Worm (Caenorhabditis elegans) whole organism, young adult: ENCODE results near the gene C39B5.14.

Experiments used
- B0261.1 ChIP-seq: sonication (generic microtip); optimal IDR thresholded peaks from 2 replicates; lab custom pipeline; 2016; ENCODE audit warnings: mild to moderate bottlenecking, missing genetic modification characterization, moderate library complexity, missing compliant biosample characterization
- C06A6.2 ChIP-seq: fragments of 200-800 bp; sonication (Bioruptor generic); conservative IDR thresholded peaks from 2 replicates; pipeline ENCODE4 v1.3.6; 2022; ENCODE audit warnings: missing genetic modification characterization, missing compliant biosample characterization
- D2030.7 ChIP-seq: fragments of 200-800 bp; sonication (Bioruptor generic); IDR thresholded peaks from 2 replicates; pipeline ENCODE4 v1.3.6; 2022; ENCODE audit warnings: missing genetic modification reagents, missing genetic modification characterization, missing compliant biosample characterization
- F22D6.2 ChIP-seq: sonication (generic microtip); optimal IDR thresholded peaks from 2 replicates; lab custom pipeline; 2016; ENCODE audit warnings: mild to moderate bottlenecking, missing genetic modification characterization, missing compliant biosample characterization
- F37B4.10 ChIP-seq: fragments of 200-800 bp; sonication (Bioruptor generic); IDR thresholded peaks from 2 replicates; pipeline ENCODE4 v1.3.6; 2022; ENCODE audit warnings: missing genetic modification characterization, missing compliant biosample characterization
- F39B2.1 ChIP-seq: fragments of 200-800 bp; sonication (Bioruptor generic); IDR thresholded peaks from 2 replicates; pipeline ENCODE4 v1.3.6; 2022; ENCODE audit warnings: missing genetic modification reagents, missing genetic modification characterization, missing compliant biosample characterization
- F55B11.4 ChIP-seq: sonication (generic microtip); optimal IDR thresholded peaks from 2 replicates; lab custom pipeline; 2016; ENCODE audit warnings: missing compliant biosample characterization, missing genetic modification characterization, borderline replicate concordance; ENCODE audit not compliant: insufficient read depth
- K12H6.12 ChIP-seq: fragments of 200-800 bp; sonication (Bioruptor generic); optimal IDR thresholded peaks from 2 replicates; lab custom pipeline; 2018; ENCODE audit warnings: mild to moderate bottlenecking, missing genetic modification characterization, missing compliant biosample characterization
- Y53G8AR.9 ChIP-seq: fragments of 200-800 bp; sonication (Bioruptor generic); conservative IDR thresholded peaks from 2 replicates; pipeline ENCODE4 v1.3.6; 2022; ENCODE audit warnings: missing genetic modification reagents, missing genetic modification characterization, missing compliant biosample characterization
- Y95B8A.8 ChIP-seq: fragments of 200-800 bp; sonication (Bioruptor generic); IDR thresholded peaks from 2 replicates; pipeline ENCODE4 v1.3.6; 2022; ENCODE audit warnings: missing genetic modification reagents, missing genetic modification characterization, missing compliant biosample characterization
- aptf-3 ChIP-seq: fragments of 200-800 bp; sonication (Bioruptor generic); IDR thresholded peaks from 2 replicates; pipeline ENCODE4 v1.3.6; 2022; ENCODE audit warnings: missing genetic modification characterization, missing compliant biosample characterization
- atf-7 ChIP-seq: sonication (generic microtip); optimal IDR thresholded peaks from 2 replicates; lab custom pipeline; 2017; ENCODE audit warnings: mild to moderate bottlenecking, missing genetic modification characterization, missing compliant biosample characterization
- attf-5 ChIP-seq: fragments of 200-800 bp; sonication (Bioruptor generic); optimal IDR thresholded peaks from 2 replicates; lab custom pipeline; 2018; ENCODE audit warnings: mild to moderate bottlenecking, missing genetic modification characterization, missing compliant biosample characterization
- bed-1 ChIP-seq: fragments of 200-800 bp; sonication (Bioruptor generic); IDR thresholded peaks from 2 replicates; pipeline ENCODE4 v1.3.6; 2022; ENCODE audit warnings: missing genetic modification reagents, missing genetic modification characterization, missing compliant biosample characterization
- cebp-2 ChIP-seq: fragments of 200-800 bp; sonication (Bioruptor generic); IDR thresholded peaks from 2 replicates; pipeline ENCODE4 v1.3.6; 2022; ENCODE audit warnings: missing genetic modification characterization, missing compliant biosample characterization
- ceh-58 ChIP-seq: fragments of 200-800 bp; sonication (Bioruptor generic); IDR thresholded peaks from 2 replicates; pipeline ENCODE4 v1.3.6; 2022; ENCODE audit warnings: missing genetic modification characterization, missing compliant biosample characterization
- die-1 ChIP-seq: sonication (generic microtip); optimal IDR thresholded peaks from 2 replicates; lab custom pipeline; 2016; ENCODE audit warnings: missing genotype, mild to moderate bottlenecking, missing genetic modification characterization, missing compliant biosample characterization
- dpff-1 ChIP-seq: sonication (generic microtip); optimal IDR thresholded peaks from 2 replicates; lab custom pipeline; 2017; ENCODE audit warnings: mild to moderate bottlenecking, missing genetic modification characterization, missing compliant biosample characterization
- dpl-1 ChIP-seq: fragments of 150-350 bp; optimal IDR thresholded peaks from 2 replicates; lab custom pipeline; 2014; ENCODE audit warnings: missing biosample characterization, missing genetic modification reagents, missing genetic modification characterization
- efl-1 ChIP-seq: fragments of 150-350 bp; optimal IDR thresholded peaks from 2 replicates; lab custom pipeline; 2014; ENCODE audit warnings: missing biosample characterization, missing genetic modification reagents, missing genetic modification characterization
- egl-44 ChIP-seq: fragments of 200-800 bp; sonication (Bioruptor generic); IDR thresholded peaks from 2 replicates; pipeline ENCODE4 v1.3.6; 2022; ENCODE audit warnings: missing genetic modification reagents, missing genetic modification characterization, missing compliant biosample characterization
- egrh-3 ChIP-seq: fragments of 200-800 bp; sonication (Bioruptor generic); IDR thresholded peaks from 2 replicates; pipeline ENCODE4 v1.3.6; 2022; ENCODE audit warnings: missing genetic modification reagents, missing genetic modification characterization, missing compliant biosample characterization
- hmg-20 ChIP-seq: fragments of 200-800 bp; sonication (Bioruptor generic); IDR thresholded peaks from 2 replicates; pipeline ENCODE4 v1.3.6; 2022; ENCODE audit warnings: missing genetic modification reagents, missing genetic modification characterization, missing compliant biosample characterization
- hrde-1 ChIP-seq: sonication (generic microtip); optimal IDR thresholded peaks from 2 replicates; lab custom pipeline; 2016; ENCODE audit warnings: missing genetic modification characterization, mild to moderate bottlenecking, missing compliant biosample characterization, moderate library complexity, missing genotype, missing genetic modification reagents, borderline replicate concordance
- lin-35 ChIP-seq, 3 experiments: fragments of 150-350 bp in 2 of 3; sonication (generic microtip) in 1 of 3; optimal IDR thresholded peaks; 2 replicates each; lab custom pipeline; 2014 to 2018; ENCODE audit warnings: missing biosample characterization in 3 of 3, missing genetic modification characterization in 3 of 3, missing genetic modification reagents in 3 of 3
- lin-40 ChIP-seq: sonication (generic microtip); optimal IDR thresholded peaks from 2 replicates; lab custom pipeline; 2016; ENCODE audit warnings: missing genetic modification characterization, mild to moderate bottlenecking, missing compliant biosample characterization, missing genotype, missing genetic modification reagents
- lin-54 ChIP-seq: fragments of 200-800 bp; sonication (Bioruptor generic); optimal IDR thresholded peaks from 2 replicates; lab custom pipeline; 2018; ENCODE audit warnings: mild to moderate bottlenecking, missing genetic modification characterization, missing compliant biosample characterization
- madf-10 ChIP-seq: sonication (generic microtip); optimal IDR thresholded peaks from 2 replicates; lab custom pipeline; 2016; ENCODE audit warnings: mild to moderate bottlenecking, missing genetic modification characterization, missing compliant biosample characterization
- mcd-1 ChIP-seq: fragments of 200-800 bp; sonication (Bioruptor generic); IDR thresholded peaks from 2 replicates; pipeline ENCODE4 v1.3.6; 2022; ENCODE audit warnings: missing genetic modification reagents, missing genetic modification characterization, missing compliant biosample characterization
- mxl-1 ChIP-seq: sonication (generic microtip); optimal IDR thresholded peaks from 2 replicates; lab custom pipeline; 2016; ENCODE audit warnings: missing genetic modification characterization, missing compliant biosample characterization
- nhr-120 ChIP-seq: fragments of 200-800 bp; sonication (Bioruptor generic); IDR thresholded peaks from 2 replicates; pipeline ENCODE4 v1.3.6; 2022; ENCODE audit warnings: missing genetic modification characterization, missing compliant biosample characterization
- nhr-179 ChIP-seq: sonication (generic microtip); optimal IDR thresholded peaks from 2 replicates; lab custom pipeline; 2016; ENCODE audit warnings: mild to moderate bottlenecking, missing genetic modification characterization, missing compliant biosample characterization
- nhr-90 ChIP-seq: sonication (generic microtip); optimal IDR thresholded peaks from 2 replicates; lab custom pipeline; 2016; ENCODE audit warnings: missing genotype, mild to moderate bottlenecking, missing genetic modification characterization, missing compliant biosample characterization
- pbrm-1 ChIP-seq: fragments of 200-800 bp; sonication (Bioruptor generic); IDR thresholded peaks from 2 replicates; pipeline ENCODE4 v1.3.6; 2022; ENCODE audit warnings: missing genetic modification reagents, missing genetic modification characterization, missing compliant biosample characterization
- rec-8 ChIP-seq, 2 experiments: sonication (generic microtip); optimal IDR thresholded peaks; 2 replicates each; lab custom pipeline; 2016; ENCODE audit warnings: mild to moderate bottlenecking in 2 of 2, missing genetic modification characterization in 2 of 2, missing genetic modification reagents in 2 of 2, missing genotype in 2 of 2, missing biosample characterization in 1 of 2, missing compliant biosample characterization in 1 of 2, moderate library complexity in 1 of 2
- snpc-1.3 ChIP-seq: sonication (generic microtip); optimal IDR thresholded peaks from 2 replicates; lab custom pipeline; 2017; ENCODE audit warnings: missing genetic modification characterization, mild to moderate bottlenecking, missing compliant biosample characterization, antibody characterized with exemption, moderate library complexity, missing genotype, missing genetic modification reagents; ENCODE audit not compliant: insufficient read depth
- snpc-3.4 ChIP-seq: sonication (generic microtip); optimal IDR thresholded peaks from 2 replicates; lab custom pipeline; 2017; ENCODE audit warnings: missing genetic modification characterization, mild to moderate bottlenecking, missing compliant biosample characterization, antibody characterized with exemption, moderate library complexity, missing genotype, missing genetic modification reagents
- snpc-4 ChIP-seq, 5 experiments: fragments of 150-350 bp in 1 of 5; sonication (generic microtip) in 4 of 5; optimal IDR thresholded peaks; 2 replicates each; lab custom pipeline; 2014 to 2018; ENCODE audit warnings: missing genetic modification characterization in 5 of 5, missing biosample characterization in 3 of 5, antibody characterized with exemption in 2 of 5, mild to moderate bottlenecking in 2 of 5, missing compliant biosample characterization in 2 of 5, missing genotype in 2 of 5, moderate library complexity in 2 of 5, missing genetic modification reagents in 1 of 5
- somi-1 ChIP-seq: fragments of 200-800 bp; sonication (Bioruptor generic); optimal IDR thresholded peaks from 2 replicates; lab custom pipeline; 2018; ENCODE audit warnings: mild to moderate bottlenecking, missing genetic modification characterization, missing compliant biosample characterization
- unc-130 ChIP-seq: sonication (generic microtip); optimal IDR thresholded peaks from 2 replicates; lab custom pipeline; 2016; ENCODE audit warnings: missing genetic modification reagents, missing genetic modification characterization, missing compliant biosample characterization
- unc-62 ChIP-seq: fragments of 150-350 bp; optimal IDR thresholded peaks from 2 replicates; lab custom pipeline; 2014; ENCODE audit warnings: missing biosample characterization, missing genetic modification reagents, missing genetic modification characterization
- zfh-2 ChIP-seq: fragments of 200-800 bp; sonication (Bioruptor generic); conservative IDR thresholded peaks from 2 replicates; pipeline ENCODE4 v1.3.6; 2022; ENCODE audit warnings: missing genetic modification reagents, missing genetic modification characterization, missing compliant biosample characterization
- zim-3 ChIP-seq: sonication (generic microtip); optimal IDR thresholded peaks from 2 replicates; lab custom pipeline; 2017; ENCODE audit warnings: mild to moderate bottlenecking, missing genetic modification characterization, moderate library complexity, missing compliant biosample characterization
- ztf-18 ChIP-seq: sonication (generic microtip); optimal IDR thresholded peaks from 2 replicates; lab custom pipeline; 2016; ENCODE audit warnings: missing genotype, mild to moderate bottlenecking, missing genetic modification characterization, missing compliant biosample characterization
- ztf-22 ChIP-seq: fragments of 200-800 bp; sonication (Bioruptor generic); optimal IDR thresholded peaks from 2 replicates; lab custom pipeline; 2018; ENCODE audit warnings: mild to moderate bottlenecking, missing genetic modification characterization, moderate library complexity, missing compliant biosample characterization
- ztf-3 ChIP-seq: fragments of 200-800 bp; sonication (Bioruptor generic); optimal IDR thresholded peaks from 2 replicates; lab custom pipeline; 2018; ENCODE audit warnings: mild to moderate bottlenecking, missing genetic modification characterization, missing compliant biosample characterization
- ztf-6 ChIP-seq: fragments of 200-800 bp; sonication (Bioruptor generic); IDR thresholded peaks from 2 replicates; pipeline ENCODE4 v1.3.6; 2022; ENCODE audit warnings: missing genetic modification reagents, missing genetic modification characterization, missing compliant biosample characterization

The C39B5.14 gene

DNA sequence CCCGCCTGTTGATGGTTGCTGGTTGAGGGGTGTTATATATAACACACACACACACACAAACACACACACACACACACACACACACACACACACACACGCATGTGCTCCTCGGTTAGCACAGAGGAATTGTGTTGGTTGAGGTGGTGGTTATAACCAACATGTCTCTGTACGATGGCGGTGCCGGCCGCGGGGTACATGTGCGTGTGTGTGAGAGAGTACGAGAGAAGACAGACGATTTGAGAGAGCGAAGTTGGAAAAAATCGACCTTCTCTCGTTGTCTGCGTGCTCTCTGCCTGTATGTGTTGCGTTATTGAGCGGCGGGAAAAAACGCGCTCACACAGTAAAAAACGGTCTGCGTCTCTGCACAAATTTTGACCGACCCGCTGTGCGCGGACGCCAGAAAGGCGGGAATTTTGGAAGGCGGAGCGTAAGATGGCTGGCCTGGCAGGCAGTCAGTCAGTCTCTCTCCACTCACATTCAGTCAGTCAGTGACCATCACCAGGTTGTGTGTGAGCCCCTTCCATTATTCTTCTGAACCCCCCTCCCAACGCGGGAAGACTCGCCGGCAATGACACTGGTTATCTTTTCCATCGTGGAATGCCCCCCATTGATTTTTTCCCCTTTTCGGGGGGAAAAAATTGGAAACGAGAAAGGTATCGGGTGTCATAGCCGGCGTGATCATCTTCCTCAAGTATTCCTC is 39.2 kb upstream of the C39B5.14 start (continued):
- TF ChIP-seq unc-62 (GFP tag; lab: Kevin White, UChicago) (no peak), ztf-18 (tag; lab: Kevin White, UChicago) (peak; percentile 54), bed-1 (GFP tag; lab: Robert Waterston, UW) (no peak), cebp-2 (GFP tag; lab: Robert Waterston, UW) (no peak), Y95B8A.8 (GFP tag; lab: Robert Waterston, UW) (0 out of 2 replicates have a peak, but pooled peaks have one; percentile 31), D2030.7 (GFP tag; lab: Robert Waterston, UW) (peak; percentile 84), egl-44 (GFP tag; lab: Robert Waterston, UW) (peak; percentile 59; the same call in 1 of the 2 replicates), ztf-3 (GFP tag; lab: Kevin White, UChicago) (peak; percentile 85), C06A6.2 (peak; percentile 36), Y53G8AR.9 (GFP tag; lab: Robert Waterston, UW) (no peak), nhr-90 (peak; percentile 79), snpc-3.4 (tag; lab: Kevin White, UChicago) (no peak), egrh-3 (GFP tag; lab: Robert Waterston, UW) (peak; percentile 63), rec-8 (tag; optimal IDR thresholded peaks at IDR 0.05; lab: Kevin White, UChicago) (no peak), zfh-2 (GFP tag; lab: Robert Waterston, UW) (peak; percentile 96), ztf-22 (GFP tag; lab: Kevin White, UChicago) (peak; percentile 63), snpc-1.3 (tag; lab: Kevin White, UChicago) (no peak), mcd-1 (GFP tag; lab: Robert Waterston, UW) (peak; percentile 61), hmg-20 (GFP tag; lab: Robert Waterston, UW) (no peak), F22D6.2 (tag; lab: Kevin White, UChicago) (peak; percentile 18), somi-1 (GFP tag; lab: Kevin White, UChicago) (peak; percentile 69), dpl-1 (GFP tag; lab: Kevin White, UChicago) (peak; percentile 58), lin-40 (peak; percentile 82), snpc-4 (GFP tag; optimal IDR thresholded peaks at IDR 0.05; lab: Kevin White, UChicago) (peak; percentile 6), snpc-4 (tag; optimal IDR thresholded peaks at IDR 0.05; lab: Kevin White, UChicago) (peak in 2 of 4 experiments; percentile 43 to 63), attf-5 (GFP tag; lab: Kevin White, UChicago) (peak; percentile 96), ceh-58 (no peak), die-1 (tag; lab: Kevin White, UChicago) (peak; percentile 58), nhr-120 (GFP tag; lab: Robert Waterston, UW) (no peak), zim-3 (tag; lab: Kevin White, UChicago) (no peak), F37B4.10 (no peak), F39B2.1 (GFP tag; lab: Robert Waterston, UW) (no peak), aptf-3 (GFP tag; lab: Robert Waterston, UW) (no peak), efl-1 (peak; percentile 85), K12H6.12 (peak; percentile 90), ztf-6 (no peak), atf-7 (tag; lab: Kevin White, UChicago) (peak; percentile 54), madf-10 (tag; lab: Kevin White, UChicago) (peak; percentile 52), lin-35 (GFP tag; optimal IDR thresholded peaks at IDR 0.05; lab: Kevin White, UChicago) (no peak), B0261.1 (tag; lab: Kevin White, UChicago) (no peak), lin-54 (GFP tag; lab: Kevin White, UChicago) (peak; percentile 61), unc-130 (GFP tag; lab: Kevin White, UChicago) (peak; percentile 23), nhr-179 (tag; lab: Kevin White, UChicago) (no peak), hrde-1 (tag; lab: Kevin White, UChicago) (no peak), mxl-1 (tag; lab: Kevin White, UChicago) (no peak), pbrm-1 (GFP tag; lab: Robert Waterston, UW) (peak; percentile 58; the same call in 1 of the 2 replicates), F55B11.4 (tag; lab: Kevin White, UChicago) (no peak), dpff-1 (tag; lab: Kevin White, UChicago) (no peak)
